Worm (Caenorhabditis elegans) whole organism, midembryonic: ENCODE measurements around the gene fmo-3.

ENCODE experiments used
- klf-2 ChIP-seq: fragments of 200-800 bp; sonication (Bioruptor generic); conservative IDR thresholded peaks from 2 replicates; pipeline ENCODE4 v1.3.6; 2022; ENCODE audit warnings: missing genetic modification reagents, missing genetic modification characterization, missing compliant biosample characterization
- med-1 ChIP-seq: sonication (generic microtip); optimal IDR thresholded peaks from 2 replicates; lab custom pipeline; 2017; ENCODE audit warnings: missing genetic modification characterization, mild to moderate bottlenecking, missing compliant biosample characterization, antibody characterized with exemption, missing genetic modification reagents; ENCODE audit not compliant: insufficient read depth
- tab-1 ChIP-seq: fragments of 200-800 bp; sonication (Bioruptor generic); IDR thresholded peaks from 2 replicates; pipeline ENCODE4 v1.3.6; 2022; ENCODE audit warnings: missing genetic modification characterization, missing compliant biosample characterization

DNA sequence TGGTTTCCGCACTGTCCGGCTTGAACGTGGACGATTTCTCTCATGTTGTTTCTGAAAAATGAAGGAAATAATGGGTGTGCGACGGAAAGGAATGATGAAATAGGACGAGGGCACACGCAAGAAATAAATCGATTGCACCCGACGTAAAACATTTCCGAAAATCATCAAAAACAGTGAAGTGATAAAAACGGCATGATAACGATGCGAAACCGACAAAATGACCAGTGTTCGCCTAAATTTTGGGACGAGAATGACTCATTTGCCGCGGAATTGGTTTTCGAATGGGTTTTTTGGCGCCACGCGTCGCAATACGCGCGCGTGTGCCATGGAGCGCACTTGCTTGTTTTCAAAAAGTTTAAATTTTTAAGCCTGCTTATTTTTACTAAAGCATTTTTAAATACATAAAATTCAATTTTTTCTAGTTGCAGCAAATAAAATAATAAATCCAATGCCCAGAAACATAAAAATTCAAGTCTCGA, 47.9 kb downstream of the fmo-3 start, which contains the start of the genes tbb-1 and rib-2:
- no peak for TF ChIP-seq med-1 (GFP tag; lab: Kevin White, UChicago)
- no peak for TF ChIP-seq klf-2
- no peak for TF ChIP-seq tab-1 (GFP tag; lab: Robert Waterston, UW)
